Fruit fly (Drosophila melanogaster) whole organism, embryonic: ENCODE data around the gene CG8460.

Experiments
- Abd-B ChIP-seq: fragments of 200-800 bp; sonication (Bioruptor generic); optimal IDR thresholded peaks from 2 replicates; lab custom pipeline; 2018; ENCODE audit warnings: missing biosample characterization, mild to moderate bottlenecking, missing genetic modification characterization, moderate library complexity
- Aef1 ChIP-seq: fragments of 200-800 bp; sonication (Bioruptor generic); IDR thresholded peaks from 3 replicates; pipeline ENCODE4 v1.3.6; 2022; ENCODE audit warnings: missing biosample characterization, missing genetic modification characterization
- Antp ChIP-seq: fragments of 200-800 bp; sonication (Bioruptor generic); optimal IDR thresholded peaks from 3 replicates; lab custom pipeline; 2016; ENCODE audit warnings: missing biosample characterization, missing genetic modification characterization
- CG1024 ChIP-seq: fragments of 200-800 bp; sonication (Bioruptor generic); IDR thresholded peaks from 2 replicates; pipeline ENCODE4 v1.3.6; 2022; ENCODE audit warnings: missing biosample characterization, missing genetic modification characterization
- CG11085 ChIP-seq: fragments of 200-800 bp; sonication (Bioruptor generic); IDR thresholded peaks from 2 replicates; pipeline ENCODE4 v1.3.6; 2022; ENCODE audit warnings: missing biosample characterization, missing genetic modification characterization
- CG11247 ChIP-seq: fragments of 200-800 bp; sonication (Bioruptor generic); IDR thresholded peaks from 2 replicates; pipeline ENCODE4 v1.3.6; 2022; ENCODE audit warnings: missing biosample characterization, missing genetic modification characterization
- CG11456 ChIP-seq: fragments of 200-800 bp; sonication (Bioruptor generic); IDR thresholded peaks from 3 replicates; pipeline ENCODE4 v1.3.6; 2022; ENCODE audit warnings: missing biosample characterization, missing genetic modification characterization
- CG12104 ChIP-seq: fragments of 200-800 bp; sonication (Bioruptor generic); optimal IDR thresholded peaks from 3 replicates; lab custom pipeline; 2016; ENCODE audit warnings: missing biosample characterization, missing genetic modification characterization
- CG12744 ChIP-seq: fragments of 200-800 bp; sonication (Bioruptor generic); optimal IDR thresholded peaks from 2 replicates; lab custom pipeline; 2016; ENCODE audit warnings: missing biosample characterization, missing genetic modification characterization
- CG12769 ChIP-seq: fragments of 200-800 bp; sonication (Bioruptor generic); optimal IDR thresholded peaks from 2 replicates; lab custom pipeline; 2019; ENCODE audit warnings: missing biosample characterization, mild to moderate bottlenecking, missing genetic modification characterization, moderate library complexity
- CG15011 ChIP-seq: fragments of 200-800 bp; sonication (Bioruptor generic); optimal IDR thresholded peaks from 3 replicates; lab custom pipeline; 2018; ENCODE audit warnings: missing biosample characterization, mild to moderate bottlenecking, missing genetic modification characterization
- CG15479 ChIP-seq: fragments of 200-800 bp; sonication (Bioruptor generic); optimal IDR thresholded peaks from 3 replicates; lab custom pipeline; 2019; ENCODE audit warnings: missing biosample characterization, mild to moderate bottlenecking, missing genetic modification characterization, moderate library complexity
- CG15696 ChIP-seq: fragments of 200-800 bp; sonication (Bioruptor generic); optimal IDR thresholded peaks from 2 replicates; lab custom pipeline; 2019; ENCODE audit warnings: missing biosample characterization, mild to moderate bottlenecking, missing genetic modification characterization, moderate library complexity
- CG16863 ChIP-seq: fragments of 200-800 bp; sonication (Bioruptor generic); optimal IDR thresholded peaks from 3 replicates; lab custom pipeline; 2016; ENCODE audit warnings: missing biosample characterization, missing genetic modification characterization
- CG17385 ChIP-seq: fragments of 200-800 bp; sonication (Bioruptor generic); optimal IDR thresholded peaks from 3 replicates; lab custom pipeline; 2018; ENCODE audit warnings: missing biosample characterization, mild to moderate bottlenecking, missing genetic modification characterization
- CG3838 ChIP-seq: fragments of 200-800 bp; sonication (Bioruptor generic); optimal IDR thresholded peaks from 3 replicates; lab custom pipeline; 2016; ENCODE audit warnings: missing biosample characterization, missing genetic modification characterization
- CG3847 ChIP-seq: fragments of 200-800 bp; sonication (Bioruptor generic); IDR thresholded peaks from 2 replicates; pipeline ENCODE4 v1.3.6; 2022; ENCODE audit warnings: missing biosample characterization, missing genetic modification characterization
- CG4617 ChIP-seq: fragments of 200-800 bp; sonication (Bioruptor generic); optimal IDR thresholded peaks from 3 replicates; lab custom pipeline; 2016; ENCODE audit warnings: missing biosample characterization, missing genetic modification characterization, borderline replicate concordance
- CG6765 ChIP-seq: fragments of 200-800 bp; sonication (Bioruptor generic); optimal IDR thresholded peaks from 3 replicates; lab custom pipeline; 2017; ENCODE audit warnings: missing biosample characterization, mild to moderate bottlenecking, missing genetic modification characterization
- CG7928 ChIP-seq: fragments of 200-800 bp; sonication (Bioruptor generic); optimal IDR thresholded peaks from 2 replicates; lab custom pipeline; 2017; ENCODE audit warnings: missing biosample characterization, mild to moderate bottlenecking, missing genetic modification characterization
- CG9437 ChIP-seq: fragments of 200-800 bp; sonication (Bioruptor generic); optimal IDR thresholded peaks from 2 replicates; lab custom pipeline; 2018; ENCODE audit warnings: missing biosample characterization, mild to moderate bottlenecking, missing genetic modification characterization
- Chrac-16 ChIP-seq: fragments of 200-800 bp; sonication (Bioruptor generic); optimal IDR thresholded peaks from 3 replicates; lab custom pipeline; 2016; ENCODE audit warnings: missing biosample characterization, missing genetic modification characterization
- Dad ChIP-seq: fragments of 200-800 bp; sonication (Bioruptor generic); optimal IDR thresholded peaks from 3 replicates; lab custom pipeline; 2016; ENCODE audit warnings: missing biosample characterization, missing genetic modification characterization
- Fer2 ChIP-seq: fragments of 200-800 bp; sonication (Bioruptor generic); optimal IDR thresholded peaks from 2 replicates; lab custom pipeline; 2018; ENCODE audit warnings: missing biosample characterization, mild to moderate bottlenecking, missing genetic modification characterization, moderate library complexity
- HmgD ChIP-seq: fragments of 200-800 bp; sonication (Bioruptor generic); optimal IDR thresholded peaks from 3 replicates; lab custom pipeline; 2016; ENCODE audit warnings: missing biosample characterization, missing genetic modification characterization
- Mad ChIP-seq: fragments of 200-800 bp; sonication (Bioruptor generic); optimal IDR thresholded peaks from 2 replicates; lab custom pipeline; 2016; ENCODE audit warnings: missing biosample characterization, missing genetic modification characterization
- Mrtf ChIP-seq: fragments of 200-800 bp; sonication (Bioruptor generic); IDR thresholded peaks from 3 replicates; pipeline ENCODE4 v1.3.6; 2022; ENCODE audit warnings: missing biosample characterization, missing genetic modification characterization
- Optix ChIP-seq: fragments of 200-800 bp; sonication (Bioruptor generic); IDR thresholded peaks from 3 replicates; pipeline ENCODE4 v1.3.6; 2022; ENCODE audit warnings: missing biosample characterization, missing genetic modification characterization
- Ravus ChIP-seq: fragments of 200-800 bp; sonication (Bioruptor generic); IDR thresholded peaks from 2 replicates; pipeline ENCODE4 v1.3.6; 2022; ENCODE audit warnings: missing biosample characterization, missing genetic modification characterization
- Rx ChIP-seq: fragments of 200-800 bp; sonication (Bioruptor generic); IDR thresholded peaks from 2 replicates; pipeline ENCODE4 v1.3.6; 2022; ENCODE audit warnings: missing biosample characterization, missing genetic modification characterization
- Sox100B ChIP-seq: fragments of 200-800 bp; sonication (Bioruptor generic); optimal IDR thresholded peaks from 3 replicates; lab custom pipeline; 2018; ENCODE audit warnings: missing biosample characterization, mild to moderate bottlenecking, missing genetic modification characterization
- br ChIP-seq: fragments of >200 bp; optimal IDR thresholded peaks from 2 replicates; lab custom pipeline; 2017
- chn ChIP-seq: fragments of 200-800 bp; sonication (Bioruptor generic); optimal IDR thresholded peaks from 2 replicates; lab custom pipeline; 2016; ENCODE audit warnings: missing biosample characterization, missing genetic modification characterization
- croc ChIP-seq: fragments of 200-800 bp; sonication (Bioruptor generic); conservative IDR thresholded peaks from 3 replicates; pipeline ENCODE4 v1.3.6; 2022; ENCODE audit warnings: missing biosample characterization, missing genetic modification characterization
- dan ChIP-seq: fragments of 200-800 bp; sonication (Bioruptor generic); IDR thresholded peaks from 2 replicates; pipeline ENCODE4 v1.3.6; 2022; ENCODE audit warnings: missing biosample characterization, missing genetic modification characterization
- dimm ChIP-seq: fragments of 200-800 bp; sonication (Bioruptor generic); IDR thresholded peaks from 2 replicates; pipeline ENCODE4 v1.3.6; 2022; ENCODE audit warnings: missing biosample characterization, missing genetic modification characterization
- fu2 ChIP-seq: fragments of 200-800 bp; sonication (Bioruptor generic); optimal IDR thresholded peaks from 2 replicates; lab custom pipeline; 2016; ENCODE audit warnings: missing biosample characterization, missing genetic modification characterization
- grau ChIP-seq: fragments of 200-800 bp; optimal IDR thresholded peaks from 3 replicates; lab custom pipeline; 2019; ENCODE audit warnings: missing biosample characterization, mild to moderate bottlenecking, missing genetic modification characterization, moderate library complexity
- h ChIP-seq: fragments of >200 bp; optimal IDR thresholded peaks from 2 replicates; lab custom pipeline; 2017
- hkb ChIP-seq, 2 experiments: fragments of 200-800 bp in 1 of 2; fragments of >200 bp in 1 of 2; sonication (Bioruptor generic) in 1 of 2; IDR thresholded peaks in 1 of 2; optimal IDR thresholded peaks in 1 of 2; 2 replicates each; pipeline versions ENCODE4 v1.3.6 to Lab custom; 2017 to 2022; ENCODE audit warnings: missing biosample characterization in 1 of 2, missing genetic modification characterization in 1 of 2
- nerfin-1 ChIP-seq: fragments of 200-800 bp; sonication (Bioruptor generic); optimal IDR thresholded peaks from 3 replicates; lab custom pipeline; 2019; ENCODE audit warnings: missing biosample characterization, mild to moderate bottlenecking, missing genetic modification characterization, moderate library complexity
- pan ChIP-seq, 4 experiments: fragments of >200 bp in 3 of 4; fragments of 200-800 bp in 1 of 4; sonication (Bioruptor generic) in 1 of 4; optimal IDR thresholded peaks in 3 of 4; IDR thresholded peaks in 1 of 4; 2 replicates each; pipeline versions ENCODE4 v1.3.6 to Lab custom; 2017 to 2022; ENCODE audit warnings: missing biosample characterization in 2 of 4, missing genetic modification characterization in 2 of 4, mixed read lengths in 1 of 4
- phol ChIP-seq: fragments of 200-800 bp; sonication (Bioruptor generic); optimal IDR thresholded peaks from 3 replicates; lab custom pipeline; 2018; ENCODE audit warnings: missing biosample characterization, mild to moderate bottlenecking, missing genetic modification characterization, moderate library complexity
- pita ChIP-seq: fragments of 200-800 bp; sonication (Bioruptor generic); optimal IDR thresholded peaks from 2 replicates; lab custom pipeline; 2017; ENCODE audit warnings: missing biosample characterization, mild to moderate bottlenecking, missing genetic modification characterization
- rib ChIP-seq: fragments of 200-800 bp; sonication (Bioruptor generic); IDR thresholded peaks from 2 replicates; pipeline ENCODE4 v1.3.6; 2022; ENCODE audit warnings: missing biosample characterization, missing genetic modification characterization
- ro ChIP-seq: fragments of 200-800 bp; sonication (Bioruptor generic); IDR thresholded peaks from 2 replicates; pipeline ENCODE4 v1.3.6; 2022; ENCODE audit warnings: missing biosample characterization, missing genetic modification characterization
- sc ChIP-seq, 3 experiments: fragments of >200 bp in 2 of 3; fragments of 200-800 bp in 1 of 3; sonication (Bioruptor generic) in 1 of 3; optimal IDR thresholded peaks; 2 replicates in 2 of 3; 3 replicates in 1 of 3; lab custom pipeline; 2017; ENCODE audit warnings: mild to moderate bottlenecking in 1 of 3, missing biosample characterization in 1 of 3, missing genetic modification characterization in 1 of 3, missing genetic modification reagents in 1 of 3
- tio ChIP-seq: fragments of 200-800 bp; sonication (Bioruptor generic); optimal IDR thresholded peaks from 2 replicates; lab custom pipeline; 2017; ENCODE audit warnings: missing biosample characterization, missing genetic modification characterization, inconsistent platforms
- ttk ChIP-seq: fragments of 200-800 bp; sonication (Bioruptor generic); IDR thresholded peaks from 2 replicates; pipeline ENCODE4 v2.1.2; 2022; ENCODE audit warnings: missing biosample characterization, missing genetic modification characterization

The CG8460 gene

DNA sequence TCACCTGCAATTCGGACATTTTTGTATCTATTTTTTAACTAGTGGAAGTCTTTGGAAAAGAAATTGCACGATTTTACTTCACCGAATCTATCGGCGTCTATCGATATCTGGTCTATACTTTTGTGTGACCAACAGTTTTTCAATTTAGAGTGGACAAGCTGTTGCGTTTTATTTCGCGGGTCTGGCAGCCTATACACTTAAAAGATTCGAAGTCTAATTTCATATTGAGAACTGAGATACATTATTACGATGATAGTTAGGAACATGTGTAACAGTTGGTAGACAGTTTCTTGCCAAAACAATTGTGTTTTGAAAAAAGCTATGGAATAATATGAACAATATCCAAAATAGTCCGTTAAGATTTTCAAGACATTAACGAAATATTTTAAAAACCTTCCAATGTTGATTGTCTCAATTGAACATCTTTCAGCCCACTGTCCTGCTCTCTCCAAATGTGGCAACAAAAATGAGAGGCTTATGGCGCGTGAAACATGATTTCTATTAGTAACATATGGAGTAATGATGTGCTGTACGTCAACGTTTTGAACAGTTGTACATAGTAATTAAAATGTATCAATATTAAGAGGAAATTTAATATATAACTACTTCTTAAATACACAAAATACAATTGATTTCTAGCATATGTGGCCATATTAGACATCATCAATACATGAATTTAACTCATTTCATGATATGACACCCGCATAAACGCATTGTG is 34.5 kb upstream of the CG8460 start, which contains the start of gene Acbp1 (continued):
- TF ChIP-seq CG6765 (GFP tag; lab: Kevin White, UChicago) (peak; percentile 98), fu2 (GFP tag; lab: Kevin White, UChicago) (peak; percentile 96), CG3838 (GFP tag; lab: Kevin White, UChicago) (peak; percentile 82), croc (peak; percentile 78), Aef1 (GFP tag; lab: Robert Waterston, UW) (peak; percentile 90), phol (peak; percentile 96), CG1024 (peak; percentile 71), CG11247 (GFP tag; lab: Robert Waterston, UW) (peak; percentile 89), Mad (peak; percentile 91), CG11456 (GFP tag; lab: Robert Waterston, UW) (peak; percentile 91), CG15479 (GFP tag; lab: Kevin White, UChicago) (peak; percentile 33), CG12104 (GFP tag; lab: Kevin White, UChicago) (peak; percentile 91), pan (optimal IDR thresholded peaks at IDR 0.05; lab: Kevin White, UChicago) (no peak), pan (GFP tag; optimal IDR thresholded peaks at IDR 0.05 in 1 of 2, IDR thresholded peaks at IDR 0.05 in 1 of 2) (peak in 1 of 2 experiments; percentile 89), CG4617 (GFP tag; lab: Kevin White, UChicago) (peak; percentile 82), Sox100B (GFP tag; lab: Kevin White, UChicago) (peak; percentile 97), CG12769 (tag; lab: Kevin White, UChicago) (peak; percentile 97), dimm (GFP tag; lab: Robert Waterston, UW) (peak; percentile 79), dan (GFP tag; lab: Robert Waterston, UW) (no peak), rib (GFP tag; lab: Robert Waterston, UW) (peak; percentile 84), h (no peak), ttk (GFP tag; lab: Robert Waterston, UW) (peak; percentile 80), hkb (optimal IDR thresholded peaks at IDR 0.05; lab: Kevin White, UChicago) (no peak), hkb (GFP tag; IDR thresholded peaks at IDR 0.05; lab: Robert Waterston, UW) (peak; percentile 96), tio (GFP tag; lab: Kevin White, UChicago) (peak; percentile 91), CG11085 (peak; percentile 86), Optix (GFP tag; lab: Robert Waterston, UW) (peak; percentile 68; the same call in 1 of the 3 replicates), CG17385 (GFP tag; lab: Kevin White, UChicago) (peak; percentile 95), pita (GFP tag; lab: Kevin White, UChicago) (no peak), Antp (GFP tag; lab: Kevin White, UChicago) (peak; percentile 97), Fer2 (peak; percentile 93), Dad (GFP tag; lab: Kevin White, UChicago) (peak; percentile 91), Mrtf (peak; percentile 90), sc (optimal IDR thresholded peaks at IDR 0.05; lab: Kevin White, UChicago) (no peak), sc (GFP tag; optimal IDR thresholded peaks at IDR 0.05; lab: Kevin White, UChicago) (peak; percentile 91), Chrac-16 (peak; percentile 88), CG15011 (GFP tag; lab: Kevin White, UChicago) (peak; percentile 97), CG7928 (GFP tag; lab: Kevin White, UChicago) (peak; percentile 73), grau (peak; percentile 98), nerfin-1 (peak; percentile 97), CG15696 (peak; percentile 96), CG3847 (GFP tag; lab: Robert Waterston, UW) (peak; percentile 95), br (lab: Kevin White, UChicago) (no peak), CG12744 (peak; percentile 94), HmgD (peak; percentile 96), CG9437 (GFP tag; lab: Kevin White, UChicago) (peak; percentile 93), chn (GFP tag; lab: Kevin White, UChicago) (peak; percentile 94), CG16863 (peak; percentile 95), Ravus (GFP tag; lab: Robert Waterston, UW) (peak; percentile 4; the same call in 1 of the 2 replicates), Rx (GFP tag; lab: Robert Waterston, UW) (peak; percentile 80), ro (GFP tag; lab: Robert Waterston, UW) (peak; percentile 77; the same call in 1 of the 2 replicates), Abd-B (GFP tag; lab: Kevin White, UChicago) (peak; percentile 91)
